Fruit fly (Drosophila melanogaster): Measurements from ENCODE around the gene CG44198.

CG44198 gene

DNA sequence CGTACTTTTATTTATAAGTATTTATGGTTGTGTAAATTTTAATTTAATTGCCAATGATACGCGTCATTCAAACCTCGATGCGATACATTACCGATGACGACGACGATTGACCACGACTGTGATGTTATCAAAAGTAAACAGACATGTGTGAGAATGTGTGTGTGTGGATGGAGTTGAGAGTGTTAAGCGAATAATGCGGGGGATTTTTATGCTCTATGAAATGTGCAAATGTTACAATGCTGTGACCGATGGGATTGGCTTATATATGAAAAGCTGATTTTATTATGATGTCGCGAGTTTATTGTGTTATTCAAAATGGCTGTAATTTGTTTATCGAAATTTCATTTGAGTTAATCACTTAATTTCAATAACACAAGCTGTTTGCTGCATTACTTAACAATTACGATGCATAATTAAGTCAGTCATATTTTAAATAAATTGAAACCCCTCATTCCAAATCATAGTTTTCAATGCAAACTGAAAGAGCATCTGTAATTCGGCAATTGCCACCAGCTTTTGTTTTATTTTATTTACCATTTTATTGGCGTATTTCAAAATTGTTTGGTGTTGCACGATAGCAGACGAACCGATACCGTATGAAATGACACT is 46.1 kb downstream of the CG44198 start (continued):
- no peak for TF ChIP-seq lov (optimal IDR thresholded peaks at IDR 0.05)
- no peak for TF ChIP-seq lov (GFP tag; IDR thresholded peaks at IDR 0.05)
- TF ChIP-seq da (GFP tag; optimal IDR thresholded peaks at IDR 0.05): no peak
- TF ChIP-seq CG1647 (GFP tag; optimal IDR thresholded peaks at IDR 0.05): no peak
- TF ChIP-seq aop (GFP tag; IDR thresholded peaks at IDR 0.05): no peak
- TF ChIP-seq Ptx1 (GFP tag; IDR thresholded peaks at IDR 0.05): peak; percentile 24; the same call in 1 of the 2 replicates
- no peak for TF ChIP-seq CG18619 (GFP tag; optimal IDR thresholded peaks at IDR 0.05)
- no peak for TF ChIP-seq sna (GFP tag; IDR thresholded peaks at IDR 0.05; ENCODE audit: partially characterized antibody)
- TF ChIP-seq ac (GFP tag; optimal IDR thresholded peaks at IDR 0.05): no peak
- TF ChIP-seq lilli (GFP tag; optimal IDR thresholded peaks at IDR 0.05): no peak
- peak; percentile 33 for TF ChIP-seq CG10147 (GFP tag; optimal IDR thresholded peaks at IDR 0.05)
- no peak for TF ChIP-seq ato (GFP tag; IDR thresholded peaks at IDR 0.05; ENCODE audit: partially characterized antibody)

DNA sequence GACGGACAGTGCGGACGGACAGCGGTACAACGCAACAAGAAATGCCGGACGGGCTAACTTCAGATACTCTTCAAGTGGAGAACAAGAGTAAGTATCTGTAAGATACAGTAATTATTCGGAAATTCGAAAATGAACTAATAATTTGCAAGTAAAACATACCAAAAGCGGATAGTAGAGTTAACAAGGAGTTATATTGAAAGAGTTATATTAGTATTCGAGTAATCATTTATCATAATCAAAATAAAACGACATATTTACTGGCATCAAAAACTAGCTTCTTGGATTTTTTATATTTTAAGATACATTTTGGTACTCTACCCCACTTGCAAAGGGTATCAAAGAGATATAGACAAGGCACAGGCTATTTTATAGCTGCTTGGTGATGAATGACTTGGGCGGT is 47.6 kb downstream of the CG44198 start:
- TF ChIP-seq CG11696 (GFP tag; IDR thresholded peaks at IDR 0.05) (no peak), D19A (tag; optimal IDR thresholded peaks at IDR 0.05) (peak; percentile 4)

- no peak for TF ChIP-seq ranshi (GFP tag; IDR thresholded peaks at IDR 0.05)
- TF ChIP-seq lab (GFP tag; optimal IDR thresholded peaks at IDR 0.05): no peak
- no peak for TF ChIP-seq ab (GFP tag; optimal IDR thresholded peaks at IDR 0.05)
- TF ChIP-seq lbe (GFP tag; optimal IDR thresholded peaks at IDR 0.05): peak; percentile 7
- peak; percentile 55 for TF ChIP-seq Blimp-1 (GFP tag; optimal IDR thresholded peaks at IDR 0.05)
- TF ChIP-seq CG13894 (tag; optimal IDR thresholded peaks at IDR 0.05): peak; percentile 42
These were observed 49.2 kb downstream of the CG44198 start for dm6 chr2L:13069632-13070279.
